Worm (Caenorhabditis elegans) whole organism, dauer: ENCODE data around the gene F22B5.6.

ENCODE experiments used
- unc-62 ChIP-seq: sonication (generic microtip); optimal IDR thresholded peaks from 2 replicates; lab custom pipeline; 2017; ENCODE audit warnings: missing biosample characterization, missing genetic modification reagents, missing genetic modification characterization

The F22B5.6 gene

ce11 chrII:8475306-8475822 lies 19.4 kb upstream of the F22B5.6 start, which contains the start of the genes M05D6.1 and M05D6.3:
TSS of gene M05D6.1 (minus strand) at chrII:8475406.
TSS of gene M05D6.3 (plus strand) at chrII:8475772.
- no peak for TF ChIP-seq unc-62 (GFP tag; lab: Kevin White, UChicago)

- no peak for TF ChIP-seq unc-62 (GFP tag; lab: Kevin White, UChicago)
These were observed 16.9 kb upstream of the F22B5.6 start for ce11 chrII:8472916-8473315.

ce11 chrII:8471139-8471538 lies 15.1 kb upstream of the F22B5.6 start, which contains the start of gene M05D6.8:
TSS of gene M05D6.8 (minus strand) at chrII:8471239.
- no peak for TF ChIP-seq unc-62 (GFP tag; lab: Kevin White, UChicago)

- TF ChIP-seq unc-62 (GFP tag; lab: Kevin White, UChicago) = no peak
These were observed 11.8 kb upstream of the F22B5.6 start, which contains the start of gene M05D6.2 for ce11 chrII:8467809-8468208. TSS of gene M05D6.2 (plus strand) at chrII:8468109.

- TF ChIP-seq unc-62 (GFP tag; lab: Kevin White, UChicago) = no peak
These were observed 10.9 kb upstream of the F22B5.6 start, which contains the start of gene F22B5.10 for ce11 chrII:8466874-8467273. TSS of gene F22B5.10 (plus strand) at chrII:8467174.

ce11 chrII:8464448-8464898 lies 8.5 kb upstream of the F22B5.6 start, which contains the start of gene fars-3:
TSS of gene fars-3 (plus strand) at chrII:8464848.
- no peak for TF ChIP-seq unc-62 (GFP tag; lab: Kevin White, UChicago)

ce11 chrII:8457438-8457837 lies 1.4 kb upstream of the F22B5.6 start, which contains the start of gene zyg-9:
TSS of gene zyg-9 (plus strand) at chrII:8457818.
- no peak for TF ChIP-seq unc-62 (GFP tag; lab: Kevin White, UChicago)

ce11 chrII:8456681-8457389 lies 841 bp upstream of the F22B5.6 start:
- no peak for TF ChIP-seq unc-62 (GFP tag; lab: Kevin White, UChicago)

ce11 chrII:8454513-8454912 lies 1.5 kb downstream of the F22B5.6 start, which contains the start of gene F22B5.5:
TSS of gene F22B5.5 (minus strand) at chrII:8454613.
- TF ChIP-seq unc-62 (GFP tag; lab: Kevin White, UChicago) = no peak

ce11 chrII:8451425-8451824 lies 4.6 kb downstream of the F22B5.6 start:
- no peak for TF ChIP-seq unc-62 (GFP tag; lab: Kevin White, UChicago)

ce11 chrII:8450750-8451149 lies 5.2 kb downstream of the F22B5.6 start:
- TF ChIP-seq unc-62 (GFP tag; lab: Kevin White, UChicago) = no peak

- no peak for TF ChIP-seq unc-62 (GFP tag; lab: Kevin White, UChicago)
These were observed 6.3 kb downstream of the F22B5.6 start, which contains the start of gene F22B5.4 for ce11 chrII:8449660-8450118. TSS of gene F22B5.4 (plus strand) at chrII:8449710.

ce11 chrII:8446731-8447130 lies 9.3 kb downstream of the F22B5.6 start, which contains the start of gene cut-3:
TSS of gene cut-3 (minus strand) at chrII:8446831.
- no peak for TF ChIP-seq unc-62 (GFP tag; lab: Kevin White, UChicago)

- no peak for TF ChIP-seq unc-62 (GFP tag; lab: Kevin White, UChicago)
These were observed 12.0 kb downstream of the F22B5.6 start, which contains the start of gene evl-20 for ce11 chrII:8444007-8444406. TSS of gene evl-20 (plus strand) at chrII:8444307.

- no peak for TF ChIP-seq unc-62 (GFP tag; lab: Kevin White, UChicago)
These were observed 13.2 kb downstream of the F22B5.6 start, which contains the start of gene eif-3.G for ce11 chrII:8442717-8443223. TSS of gene eif-3.G (plus strand) at chrII:8442767.

- no peak for TF ChIP-seq unc-62 (GFP tag; lab: Kevin White, UChicago)
These were observed 13.8 kb downstream of the F22B5.6 start for ce11 chrII:8442176-8442575.
